Worm (Caenorhabditis elegans) whole organism, midembryonic: Measurements from ENCODE around the gene C18E9.8.

Experiments
- T22C8.4 ChIP-seq: fragments of 200-800 bp; sonication (Bioruptor generic); IDR thresholded peaks from 2 replicates; pipeline ENCODE4 v1.3.6; 2022; ENCODE audit warnings: missing genetic modification characterization, missing compliant biosample characterization
- cog-1 ChIP-seq: sonication (generic microtip); optimal IDR thresholded peaks from 2 replicates; lab custom pipeline; 2016; ENCODE audit warnings: missing genetic modification characterization, missing compliant biosample characterization
- flt-1 ChIP-seq: fragments of 200-800 bp; sonication (Bioruptor generic); IDR thresholded peaks from 2 replicates; pipeline ENCODE4 v1.3.6; 2022; ENCODE audit warnings: missing genetic modification characterization, missing compliant biosample characterization
- klf-2 ChIP-seq: fragments of 200-800 bp; sonication (Bioruptor generic); conservative IDR thresholded peaks from 2 replicates; pipeline ENCODE4 v1.3.6; 2022; ENCODE audit warnings: missing genetic modification reagents, missing genetic modification characterization, missing compliant biosample characterization
- med-1 ChIP-seq: sonication (generic microtip); optimal IDR thresholded peaks from 2 replicates; lab custom pipeline; 2017; ENCODE audit warnings: missing genetic modification characterization, mild to moderate bottlenecking, missing compliant biosample characterization, antibody characterized with exemption, missing genetic modification reagents; ENCODE audit not compliant: insufficient read depth
- ref-1 ChIP-seq: fragments of 200-800 bp; sonication (Bioruptor generic); conservative IDR thresholded peaks from 2 replicates; pipeline ENCODE4 v1.3.6; 2022; ENCODE audit warnings: missing genetic modification reagents, missing genetic modification characterization, missing compliant biosample characterization
- tab-1 ChIP-seq: fragments of 200-800 bp; sonication (Bioruptor generic); IDR thresholded peaks from 2 replicates; pipeline ENCODE4 v1.3.6; 2022; ENCODE audit warnings: missing genetic modification characterization, missing compliant biosample characterization
- ztf-23 ChIP-seq: fragments of 200-800 bp; sonication (Bioruptor generic); IDR thresholded peaks from 2 replicates; pipeline ENCODE4 v1.3.6; 2022; ENCODE audit warnings: missing genetic modification reagents, missing genetic modification characterization, missing compliant biosample characterization
- ztf-29 ChIP-seq: fragments of 200-800 bp; sonication (Bioruptor generic); IDR thresholded peaks from 2 replicates; pipeline ENCODE4 v1.3.6; 2022; ENCODE audit warnings: missing genetic modification reagents, missing genetic modification characterization, missing compliant biosample characterization

The C18E9.8 gene

DNA sequence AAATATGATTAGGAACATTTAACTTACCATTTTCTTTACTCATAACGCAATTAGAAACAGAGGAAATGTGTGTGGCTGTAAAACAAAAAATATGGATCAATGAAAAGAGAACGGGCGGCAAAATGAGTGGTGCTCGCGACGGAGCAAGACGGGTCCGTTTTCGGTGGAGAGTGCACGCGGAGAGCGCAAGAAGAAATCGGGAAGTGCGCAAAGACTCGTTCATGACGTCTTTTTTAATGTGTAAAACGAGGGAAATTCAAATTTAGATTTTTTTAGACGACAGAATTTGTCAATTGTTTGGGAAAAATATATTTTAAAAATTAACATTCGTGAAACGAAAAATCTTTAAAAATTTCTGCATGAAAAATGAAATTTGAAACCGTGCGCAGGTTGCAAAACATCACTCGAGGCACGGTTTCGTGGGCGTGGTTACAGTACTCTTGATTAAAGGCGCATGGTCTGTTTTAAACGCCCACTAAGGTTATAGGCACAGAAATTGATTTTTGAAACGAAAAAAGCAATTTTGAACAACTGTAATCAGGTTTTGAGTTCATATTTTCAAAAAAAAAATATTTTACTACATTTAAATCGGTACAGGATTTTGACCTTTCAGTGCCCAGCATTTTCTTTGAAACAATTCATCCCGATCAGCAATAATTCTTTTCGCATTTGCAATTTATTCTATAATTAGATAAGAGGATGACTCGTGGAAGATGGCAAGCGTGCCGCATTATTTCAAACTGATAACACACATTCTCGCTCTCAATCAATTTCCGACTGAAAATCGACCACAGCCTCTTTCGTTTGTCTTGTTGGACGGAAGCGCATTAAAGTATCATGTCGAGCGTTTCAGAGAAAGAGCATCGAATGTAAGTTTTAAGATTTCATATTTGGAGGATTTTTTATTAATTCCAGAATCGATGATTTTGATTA, 18.3 kb downstream of the C18E9.8 start, which contains the start of the genes szy-20 and C18E9.5:
szy-20 (minus strand) TSS at position 83 of the 933 bp plus-strand sequence.
C18E9.5 (plus strand) TSS at position 730 of the 933 bp plus-strand sequence.
- no peak for TF ChIP-seq flt-1 (GFP tag; lab: Robert Waterston, UW)
- TF ChIP-seq cog-1 (tag; lab: Kevin White, UChicago) = peak; percentile 40

DNA sequence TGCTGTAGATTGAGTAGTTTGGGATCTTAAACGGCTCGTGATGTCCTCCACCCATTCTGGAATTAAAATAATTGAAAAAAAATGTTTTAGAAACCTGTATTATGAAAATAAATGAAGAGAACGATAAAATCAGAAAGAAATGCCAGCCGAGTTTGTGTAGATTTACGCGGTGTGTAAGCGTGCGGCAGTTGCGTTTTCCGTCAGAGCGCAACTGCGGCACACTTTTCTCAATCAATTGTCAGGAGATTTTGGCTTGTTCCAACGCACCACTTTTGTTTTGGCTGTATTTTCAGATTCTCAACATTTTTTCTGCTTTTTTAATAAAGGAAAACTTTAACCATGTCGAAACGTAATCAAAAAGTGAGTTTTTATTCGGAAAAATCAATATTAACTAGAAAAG, 23.0 kb downstream of the C18E9.8 start, which contains the start of the genes ndub-3 and C18E9.2:
ndub-3 (minus strand) TSS at position 56 of the 400 bp plus-strand sequence.
C18E9.2 (plus strand) TSS at position 172 of the 400 bp plus-strand sequence.
- TF ChIP-seq ztf-23 (GFP tag; lab: Robert Waterston, UW) (0 out of 2 replicates have a peak, but pooled peaks have one; percentile 48), ref-1 (GFP tag; lab: Robert Waterston, UW) (no peak), tab-1 (GFP tag; lab: Robert Waterston, UW) (no peak)

DNA sequence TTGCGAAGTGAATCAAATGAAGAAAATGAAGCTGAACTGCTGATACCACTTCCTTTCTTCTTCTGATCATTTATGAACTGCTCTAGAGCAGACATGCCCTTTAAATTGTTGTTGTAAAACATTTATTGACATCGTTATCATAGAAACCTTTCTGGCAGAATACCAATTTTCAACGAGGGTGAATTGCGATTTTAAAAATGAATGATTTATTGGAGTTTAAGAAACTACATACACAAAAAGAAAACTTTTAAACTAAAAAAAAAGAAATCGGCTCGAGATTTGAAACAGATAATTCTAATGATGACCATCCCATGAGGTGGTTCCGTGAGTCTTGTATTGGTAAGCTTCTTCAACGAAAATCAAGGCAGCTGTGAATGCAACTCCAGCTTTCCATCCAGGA, 23.8 kb downstream of the C18E9.8 start, which contains the start of gene sftd-3:
sftd-3 (minus strand) TSS at position 101 of the 400 bp plus-strand sequence.
- TF ChIP-seq ztf-29 (GFP tag; lab: Robert Waterston, UW) (no peak), cog-1 (tag; lab: Kevin White, UChicago) (no peak), med-1 (GFP tag; lab: Kevin White, UChicago) (no peak), tab-1 (GFP tag; lab: Robert Waterston, UW) (no peak), flt-1 (GFP tag; lab: Robert Waterston, UW) (no peak), ztf-23 (GFP tag; lab: Robert Waterston, UW) (no peak), T22C8.4 (no peak), klf-2 (GFP tag; lab: Robert Waterston, UW) (no peak), ref-1 (GFP tag; lab: Robert Waterston, UW) (no peak)

DNA sequence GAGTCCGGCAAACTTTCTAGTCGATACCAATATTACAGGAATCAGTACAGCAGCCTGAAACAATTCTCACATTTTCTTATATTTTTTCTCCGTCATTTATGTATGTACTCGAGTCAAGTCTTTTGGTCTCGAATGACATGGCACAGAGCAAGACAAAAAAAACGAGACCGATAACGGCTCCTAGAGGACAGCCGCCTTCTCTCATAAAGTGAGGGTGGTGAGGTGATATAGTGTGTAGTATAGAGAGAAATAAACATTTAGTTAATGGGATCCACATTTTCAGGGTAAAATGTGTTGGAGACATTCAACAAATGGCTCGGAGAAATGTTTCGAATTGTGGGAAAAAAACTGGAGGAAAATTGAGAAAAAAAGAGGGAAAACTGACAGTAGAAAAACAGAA, 25.7 kb downstream of the C18E9.8 start:
- TF ChIP-seq klf-2 (GFP tag; lab: Robert Waterston, UW) (no peak), ztf-29 (GFP tag; lab: Robert Waterston, UW) (no peak), ref-1 (GFP tag; lab: Robert Waterston, UW) (no peak), flt-1 (GFP tag; lab: Robert Waterston, UW) (no peak), cog-1 (tag; lab: Kevin White, UChicago) (no peak), tab-1 (GFP tag; lab: Robert Waterston, UW) (no peak), ztf-23 (GFP tag; lab: Robert Waterston, UW) (no peak), med-1 (GFP tag; lab: Kevin White, UChicago) (no peak)

DNA sequence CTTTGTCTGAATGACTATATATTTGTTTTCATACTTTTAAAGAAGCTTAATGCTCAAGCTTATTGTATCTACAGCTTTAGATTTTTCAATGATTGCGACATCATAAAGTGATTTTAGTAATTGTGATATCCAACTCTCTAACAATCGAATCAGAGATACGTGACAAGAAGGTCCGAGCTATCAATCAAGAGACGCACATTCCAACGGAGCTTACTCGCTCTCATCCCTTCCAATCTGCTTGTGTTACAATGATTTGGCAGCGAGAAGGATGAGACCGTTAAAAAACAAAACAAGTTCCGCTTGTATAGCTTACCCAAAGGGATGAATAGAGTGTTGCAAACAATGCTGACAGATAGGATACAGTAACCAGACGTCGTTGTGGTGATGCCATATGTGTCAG, 26.4 kb downstream of the C18E9.8 start:
- TF ChIP-seq cog-1 (tag; lab: Kevin White, UChicago) (no peak), ztf-23 (GFP tag; lab: Robert Waterston, UW) (no peak), ref-1 (GFP tag; lab: Robert Waterston, UW) (no peak), klf-2 (GFP tag; lab: Robert Waterston, UW) (no peak), T22C8.4 (no peak), med-1 (GFP tag; lab: Kevin White, UChicago) (no peak), tab-1 (GFP tag; lab: Robert Waterston, UW) (no peak), flt-1 (GFP tag; lab: Robert Waterston, UW) (no peak), ztf-29 (GFP tag; lab: Robert Waterston, UW) (no peak)

DNA sequence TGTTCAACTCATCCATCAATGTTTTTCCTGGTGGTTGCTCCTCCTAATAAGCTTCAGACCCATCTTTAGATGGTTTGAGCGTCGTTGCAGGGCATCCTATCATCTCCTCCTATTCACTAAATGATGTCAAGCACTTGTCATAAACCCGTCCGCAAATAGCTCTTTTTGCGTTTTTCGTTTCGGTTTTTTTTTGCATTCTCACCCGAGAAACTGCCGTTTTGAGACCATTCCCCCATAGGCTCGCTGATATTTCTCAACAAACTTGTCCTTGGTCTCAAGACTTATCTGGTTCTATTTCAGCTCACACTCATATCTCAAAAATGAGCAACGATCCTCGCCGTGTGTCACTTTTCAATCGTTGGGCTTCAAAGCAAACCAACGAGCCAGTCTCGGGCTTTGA, 27.4 kb downstream of the C18E9.8 start, which contains the start of gene cal-2:
cal-2 (plus strand) TSS at position 301 of the 400 bp plus-strand sequence.
- TF ChIP-seq ztf-29 (GFP tag; lab: Robert Waterston, UW) (no peak), T22C8.4 (no peak)

DNA sequence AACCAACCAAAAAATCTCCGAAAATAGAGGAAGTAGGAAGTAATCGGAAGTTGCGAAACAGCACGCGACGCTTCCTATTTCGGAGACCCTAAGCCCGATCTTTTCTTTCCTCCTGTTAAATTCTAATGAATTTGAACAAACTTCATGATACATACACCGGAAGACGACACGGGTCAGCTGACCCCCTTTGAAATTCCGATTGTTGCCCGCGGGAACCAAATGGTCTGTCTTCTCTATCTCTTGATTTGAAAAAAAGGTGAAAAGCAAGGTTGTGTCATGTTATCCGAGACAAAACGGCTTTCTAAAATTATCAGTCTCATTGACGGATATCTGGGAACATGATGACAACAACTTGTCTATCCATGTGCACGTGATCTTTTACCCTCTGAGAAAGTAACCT, 28.8 kb downstream of the C18E9.8 start:
- TF ChIP-seq ztf-23 (GFP tag; lab: Robert Waterston, UW) (no peak), ztf-29 (GFP tag; lab: Robert Waterston, UW) (no peak), ref-1 (GFP tag; lab: Robert Waterston, UW) (no peak), tab-1 (GFP tag; lab: Robert Waterston, UW) (no peak), flt-1 (GFP tag; lab: Robert Waterston, UW) (no peak)

DNA sequence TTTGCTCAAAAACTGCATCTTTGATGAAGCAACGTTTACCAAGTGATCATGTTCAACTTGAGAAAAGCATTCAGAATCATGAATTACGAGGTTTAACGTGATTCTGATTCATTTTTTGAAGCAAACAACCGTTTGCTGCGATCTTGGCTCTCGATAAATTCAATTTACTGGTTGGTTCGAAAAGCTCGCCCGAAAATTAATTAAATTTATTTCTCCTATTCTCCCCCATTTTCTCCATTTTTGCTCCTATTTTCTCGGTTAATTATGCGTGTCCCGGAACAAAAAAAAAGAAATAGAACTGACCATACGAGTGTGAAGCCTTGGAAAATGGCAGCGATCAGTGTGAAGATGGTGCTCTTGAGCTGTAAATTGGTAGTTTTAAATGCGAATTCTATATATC, 31.0 kb downstream of the C18E9.8 start:
- TF ChIP-seq tab-1 (GFP tag; lab: Robert Waterston, UW) = no peak
- TF ChIP-seq T22C8.4 = no peak
- no peak for TF ChIP-seq cog-1 (tag; lab: Kevin White, UChicago)
- no peak for TF ChIP-seq med-1 (GFP tag; lab: Kevin White, UChicago)

DNA sequence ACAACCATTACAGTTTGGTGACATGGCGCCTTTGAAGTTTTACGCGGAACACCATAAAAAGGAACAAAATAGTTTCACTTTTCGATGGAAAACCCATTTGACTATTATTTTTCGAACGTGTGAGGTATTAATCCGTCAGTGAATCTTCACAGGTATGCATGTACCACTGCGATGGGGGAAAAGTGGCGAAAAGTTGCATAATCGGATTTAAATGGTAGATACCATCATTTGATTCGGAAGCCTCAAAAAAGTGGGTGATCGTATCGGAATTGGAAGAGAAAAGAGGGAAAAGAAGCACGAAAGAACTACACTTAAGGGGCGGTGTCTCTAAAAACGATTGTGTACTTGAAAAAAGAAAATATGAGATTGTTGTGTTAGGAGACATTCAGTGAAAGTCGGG, 34.2 kb downstream of the C18E9.8 start:
- TF ChIP-seq tab-1 (GFP tag; lab: Robert Waterston, UW) = no peak
- TF ChIP-seq T22C8.4 = no peak
- no peak for TF ChIP-seq klf-2 (GFP tag; lab: Robert Waterston, UW)
- no peak for TF ChIP-seq ref-1 (GFP tag; lab: Robert Waterston, UW)
- TF ChIP-seq ztf-29 (GFP tag; lab: Robert Waterston, UW) = no peak
- no peak for TF ChIP-seq cog-1 (tag; lab: Kevin White, UChicago)
- TF ChIP-seq flt-1 (GFP tag; lab: Robert Waterston, UW) = no peak
- no peak for TF ChIP-seq med-1 (GFP tag; lab: Kevin White, UChicago)
- TF ChIP-seq ztf-23 (GFP tag; lab: Robert Waterston, UW) = no peak
